Worm (Caenorhabditis elegans) whole organism, L4/young adult: ENCODE results near the gene F56C3.1.

Source experiments
- W03F9.2 ChIP-seq: fragments of 150-350 bp; optimal IDR thresholded peaks from 2 replicates; lab custom pipeline; 2014; ENCODE audit warnings: missing biosample characterization, missing genetic modification characterization
- him-1 ChIP-seq: sonication (generic microtip); optimal IDR thresholded peaks from 2 replicates; lab custom pipeline; 2016; ENCODE audit warnings: missing genotype, missing genetic modification reagents, missing genetic modification characterization, missing compliant biosample characterization

DNA sequence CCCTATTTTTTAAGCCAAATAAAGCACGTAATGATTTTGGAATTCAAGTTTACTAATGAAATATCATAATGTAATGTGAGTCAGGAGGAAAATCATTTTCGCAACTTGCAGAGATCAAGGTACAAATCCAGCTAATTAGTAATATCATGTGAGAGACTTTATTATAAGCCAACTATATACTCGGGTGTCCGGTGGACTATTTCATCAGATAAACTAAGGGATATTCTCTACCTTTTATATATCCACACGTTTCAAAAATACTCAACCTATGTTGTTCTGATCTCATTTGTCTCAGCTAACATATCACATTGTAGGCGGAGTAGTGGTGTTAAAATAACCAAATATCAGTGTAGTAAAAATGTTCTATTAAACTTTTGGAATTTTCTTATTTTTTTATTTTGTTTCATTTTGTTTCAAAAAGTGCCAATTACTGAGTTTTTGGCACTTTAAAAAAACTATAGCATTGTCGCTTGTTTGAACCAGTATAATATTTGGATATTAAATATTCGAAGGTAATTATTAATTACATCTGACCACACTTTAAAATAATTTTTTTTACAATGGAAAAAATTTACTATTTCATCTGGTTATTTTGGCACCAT is 2.4 kb downstream of the F56C3.1 start:
- peak; percentile 95 for TF ChIP-seq him-1 (tag; lab: Kevin White, UChicago)
- TF ChIP-seq W03F9.2 (tag; lab: Kevin White, UChicago) = peak; percentile 88
